Worm (Caenorhabditis elegans) whole organism, L4 larva: ENCODE data around the gene R07A4.3.

Experiments used
- ama-1 ChIP-seq: fragments of 150-350 bp; optimal IDR thresholded peaks from 2 replicates; lab custom pipeline; 2014; ENCODE audit warnings: inconsistent platforms, mixed read lengths
- ceh-44 ChIP-seq: fragments of 200-800 bp; sonication (Bioruptor generic); IDR thresholded peaks from 2 replicates; pipeline ENCODE4 v1.3.6; 2022; ENCODE audit warnings: missing genetic modification reagents, missing genetic modification characterization, missing compliant biosample characterization
- fos-1 ChIP-seq: fragments of 150-350 bp; optimal IDR thresholded peaks from 2 replicates; lab custom pipeline; 2014; ENCODE audit warnings: missing biosample characterization, missing genetic modification characterization
- lin-13 ChIP-seq: fragments of 150-350 bp; optimal IDR thresholded peaks from 2 replicates; lab custom pipeline; 2014; ENCODE audit warnings: missing biosample characterization, missing genetic modification reagents, missing genetic modification characterization
- mxl-2 ChIP-seq: fragments of 200-800 bp; sonication (Bioruptor generic); conservative IDR thresholded peaks from 2 replicates; pipeline ENCODE4 v1.3.6; 2022; ENCODE audit warnings: missing genetic modification reagents, missing genetic modification characterization, missing compliant biosample characterization
- pqm-1 ChIP-seq: sonication (generic microtip); optimal IDR thresholded peaks from 2 replicates; lab custom pipeline; 2017; ENCODE audit warnings: missing biosample characterization, missing genetic modification characterization
- snpc-4 ChIP-seq: fragments of 150-350 bp; optimal IDR thresholded peaks from 2 replicates; lab custom pipeline; 2014; ENCODE audit warnings: missing biosample characterization, missing genetic modification characterization
- zfp-2 ChIP-seq: sonication (generic microtip); optimal IDR thresholded peaks from 2 replicates; lab custom pipeline; 2016; ENCODE audit warnings: mild to moderate bottlenecking, missing genetic modification characterization, missing compliant biosample characterization
- ztf-11 ChIP-seq: fragments of 150-350 bp; optimal IDR thresholded peaks from 2 replicates; lab custom pipeline; 2014; ENCODE audit warnings: missing biosample characterization, missing genetic modification characterization

- TF ChIP-seq fos-1 (tag; lab: Kevin White, UChicago) (no peak), zfp-2 (tag; lab: Kevin White, UChicago) (no peak), snpc-4 (no peak), ztf-11 (no peak), ama-1 (lab: Kevin White, UChicago) (no peak), lin-13 (GFP tag; lab: Kevin White, UChicago) (no peak), mxl-2 (GFP tag; lab: Robert Waterston, UW) (no peak), ceh-44 (no peak), pqm-1 (tag; lab: Kevin White, UChicago) (no peak)
These were observed 16.5 kb downstream of the R07A4.3 start for ce11 chrX:10769959-10770358.
